Worm (Caenorhabditis elegans): ENCODE data around the gene phy-3.

DNA sequence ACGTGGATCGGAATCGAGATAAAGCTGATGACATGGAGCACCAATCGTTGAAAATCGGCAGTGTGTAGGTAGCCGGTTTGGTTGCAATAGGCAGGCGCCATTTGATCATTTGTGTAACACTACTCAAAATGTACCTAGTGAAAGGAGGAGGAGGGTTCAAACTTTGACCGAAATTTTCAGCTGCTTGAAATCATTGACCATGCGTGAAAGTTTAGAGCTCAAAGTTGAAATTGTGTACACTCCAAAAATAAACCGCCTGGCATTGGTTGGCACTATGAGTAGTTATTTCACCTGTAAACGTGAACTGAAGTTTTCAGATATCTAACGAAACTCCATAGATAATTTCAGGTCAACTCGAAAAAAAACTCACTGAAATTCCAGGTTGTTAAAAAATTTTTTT is 1.0 kb upstream of the phy-3 start, which contains the start of gene srh-215:
- TF ChIP-seq nhr-12 (tag; optimal IDR thresholded peaks at IDR 0.05) (no peak), ama-1 (optimal IDR thresholded peaks at IDR 0.05) (no peak), hlh-4 (tag; optimal IDR thresholded peaks at IDR 0.05) (no peak), pqm-1 (tag; optimal IDR thresholded peaks at IDR 0.05) (no peak), nhr-237 (tag; optimal IDR thresholded peaks at IDR 0.05) (no peak)

Data from whole organism, L1 larva.